Fruit fly (Drosophila melanogaster): Measurements from ENCODE around the gene CG42834.

CG42834 gene

dm6 chr3R:17371094-17371493, 47.5 kb upstream of the CG42834 start (continued):
- TF ChIP-seq CG12942 (GFP tag; optimal IDR thresholded peaks at IDR 0.05) (no peak), kni (GFP tag; optimal IDR thresholded peaks at IDR 0.05) (no peak), Fer3 (tag; optimal IDR thresholded peaks at IDR 0.05) (peak; percentile 45), CG13296 (GFP tag; optimal IDR thresholded peaks at IDR 0.05) (peak; percentile 13), gsb-n (tag; optimal IDR thresholded peaks at IDR 0.05) (no peak), CG4617 (GFP tag; optimal IDR thresholded peaks at IDR 0.05; ENCODE audit: borderline replicate concordance) (no peak), crol (GFP tag; IDR thresholded peaks at IDR 0.05) (peak; percentile 55; the same call in 1 of the 2 replicates), CG15269 (tag; optimal IDR thresholded peaks at IDR 0.05) (peak; percentile 14), CG12104 (GFP tag; optimal IDR thresholded peaks at IDR 0.05) (no peak), CG9817 (tag; optimal IDR thresholded peaks at IDR 0.05) (peak; percentile 24), CG8290 (GFP tag; optimal IDR thresholded peaks at IDR 0.05) (no peak), CG8290 (tag; optimal IDR thresholded peaks at IDR 0.05) (peak in 1 of 2 experiments; percentile 64), Dip3 (GFP tag; optimal IDR thresholded peaks at IDR 0.05) (no peak), CG12769 (tag; optimal IDR thresholded peaks at IDR 0.05) (peak; percentile 64), Dbx (GFP tag; IDR thresholded peaks at IDR 0.05) (peak; percentile 49; the same call in 1 of the 3 replicates), CG8478 (optimal IDR thresholded peaks at IDR 0.05) (no peak), otp (GFP tag; IDR thresholded peaks at IDR 0.05) (0 out of 3 replicates have a peak, but pooled peaks have one; percentile 11), E2f1 (GFP tag; IDR thresholded peaks at IDR 0.05) (peak; percentile 26; the same call in 1 of the 2 replicates), CG11247 (GFP tag; IDR thresholded peaks at IDR 0.05) (0 out of 2 replicates have a peak, but pooled peaks have one; percentile 21), dmrt99B (tag; optimal IDR thresholded peaks at IDR 0.05) (peak; percentile 49), vvl (GFP tag; IDR thresholded peaks at IDR 0.05) (peak; percentile 58; the same call in 1 of the 2 replicates)

dm6 chr3R:17377503-17377902, 41.1 kb upstream of the CG42834 start:
- TF ChIP-seq vvl (GFP tag; IDR thresholded peaks at IDR 0.05): peak; percentile 45; the same call in 1 of the 2 replicates
- TF ChIP-seq HmgD (GFP tag; optimal IDR thresholded peaks at IDR 0.05): no peak
- TF ChIP-seq cas (GFP tag; IDR thresholded peaks at IDR 0.05): no peak
- no peak for TF ChIP-seq lov (optimal IDR thresholded peaks at IDR 0.05)
- no peak for TF ChIP-seq lov (GFP tag; IDR thresholded peaks at IDR 0.05)
- TF ChIP-seq Deaf1 (tag; optimal IDR thresholded peaks at IDR 0.05): peak; percentile 75
- TF ChIP-seq abd-A (tag; optimal IDR thresholded peaks at IDR 0.05): peak; percentile 50
- no peak for TF ChIP-seq CG10267 (tag; optimal IDR thresholded peaks at IDR 0.05)
- TF ChIP-seq Atf6 (GFP tag; IDR thresholded peaks at IDR 0.05): no peak
- peak; percentile 16; the same call in 1 of the 2 replicates for TF ChIP-seq CG13287 (GFP tag; IDR thresholded peaks at IDR 0.05; ENCODE audit: partially characterized antibody)
- TF ChIP-seq so (GFP tag; IDR thresholded peaks at IDR 0.05): no peak
- peak; percentile 67 for TF ChIP-seq ftz-f1 (GFP tag; optimal IDR thresholded peaks at IDR 0.05)
- peak in 1 of 2 experiments; percentile 43 for TF ChIP-seq Pdp1 (GFP tag; optimal IDR thresholded peaks at IDR 0.05)
- peak in 1 of 2 experiments; percentile 37 for TF ChIP-seq Hr78 (GFP tag; optimal IDR thresholded peaks at IDR 0.05)
- TF ChIP-seq chinmo (GFP tag; IDR thresholded peaks at IDR 0.05; ENCODE audit: partially characterized antibody): peak; percentile 92
- TF ChIP-seq sr (GFP tag; IDR thresholded peaks at IDR 0.05): 0 out of 3 replicates have a peak, but pooled peaks have one; percentile 25
- peak; percentile 37 for TF ChIP-seq Nf-YC (tag; optimal IDR thresholded peaks at IDR 0.05)
- TF ChIP-seq da (GFP tag; optimal IDR thresholded peaks at IDR 0.05): no peak
- TF ChIP-seq Blimp-1 (GFP tag; optimal IDR thresholded peaks at IDR 0.05): peak; percentile 97
- TF ChIP-seq Trl (optimal IDR thresholded peaks at IDR 0.05): peak; percentile 64 to 75
- no peak for TF ChIP-seq Trl (GFP tag; optimal IDR thresholded peaks at IDR 0.05)
- TF ChIP-seq Ets65A (GFP tag): peak; percentile 2
- TF ChIP-seq CG2889 (GFP tag; IDR thresholded peaks at IDR 0.05): no peak
